Worm (Caenorhabditis elegans): Measurements from ENCODE around the gene ril-2.

ce11 chrV:12548830-12549229, 50.1 kb downstream of the ril-2 start:
- TF ChIP-seq him-1 (tag; optimal IDR thresholded peaks at IDR 0.05) (no peak), W03F9.2 (tag; optimal IDR thresholded peaks at IDR 0.05) (peak; percentile 31)

All from whole organism, L4/young adult.